Fruit fly (Drosophila melanogaster) whole organism, embryonic: ENCODE measurements around the gene CkIIalpha-i3.

Source experiments
- Awh ChIP-seq: fragments of 200-800 bp; sonication (Bioruptor generic); IDR thresholded peaks from 2 replicates; pipeline ENCODE4, ENCODE4 v1.3.6; 2022; ENCODE audit warnings: missing biosample characterization, missing genetic modification characterization
- BtbVII ChIP-seq: fragments of 200-800 bp; sonication (Bioruptor generic); optimal IDR thresholded peaks from 3 replicates; lab custom pipeline; 2017; ENCODE audit warnings: missing biosample characterization, mild to moderate bottlenecking, missing genetic modification characterization
- CG11504 ChIP-seq: fragments of 200-800 bp; sonication (Bioruptor generic); optimal IDR thresholded peaks from 3 replicates; lab custom pipeline; 2019; ENCODE audit warnings: missing biosample characterization, mild to moderate bottlenecking, missing genetic modification characterization, moderate library complexity
- CG11695 ChIP-seq: fragments of 200-800 bp; sonication (Bioruptor generic); IDR thresholded peaks from 3 replicates; pipeline ENCODE4 v1.3.6; 2022; ENCODE audit warnings: missing biosample characterization, missing genetic modification characterization
- CG12659 ChIP-seq: fragments of 200-800 bp; sonication (Bioruptor generic); optimal IDR thresholded peaks from 3 replicates; lab custom pipeline; 2017; ENCODE audit warnings: mild to moderate bottlenecking, missing biosample characterization, missing genetic modification reagents, missing genetic modification characterization
- CG15514 ChIP-seq: fragments of 200-800 bp; sonication (Bioruptor generic); optimal IDR thresholded peaks from 3 replicates; lab custom pipeline; 2017; ENCODE audit warnings: missing biosample characterization, missing genetic modification characterization, mild to moderate bottlenecking, moderate library complexity, missing genetic modification reagents
- CG1603 ChIP-seq: fragments of 200-800 bp; sonication (Bioruptor generic); optimal IDR thresholded peaks from 2 replicates; lab custom pipeline; 2019; ENCODE audit warnings: missing biosample characterization, mild to moderate bottlenecking, missing genetic modification characterization, moderate library complexity
- CG2712 ChIP-seq: fragments of 200-800 bp; optimal IDR thresholded peaks from 3 replicates; lab custom pipeline; 2019; ENCODE audit warnings: missing biosample characterization, mild to moderate bottlenecking, missing genetic modification characterization, moderate library complexity
- CG30020 ChIP-seq: fragments of 200-800 bp; optimal IDR thresholded peaks from 2 replicates; lab custom pipeline; 2019; ENCODE audit warnings: missing biosample characterization, mild to moderate bottlenecking, missing genetic modification characterization, moderate library complexity
- CG3065 ChIP-seq: fragments of 200-800 bp; sonication (Bioruptor generic); optimal IDR thresholded peaks from 2 replicates; lab custom pipeline; 2016; ENCODE audit warnings: missing biosample characterization, missing genetic modification characterization
- CG3407 ChIP-seq: fragments of 200-800 bp; sonication (Bioruptor generic); optimal IDR thresholded peaks from 2 replicates; lab custom pipeline; 2018; ENCODE audit warnings: missing biosample characterization, mild to moderate bottlenecking, missing genetic modification characterization
- CG4282 ChIP-seq: fragments of 200-800 bp; sonication (Bioruptor generic); optimal IDR thresholded peaks from 2 replicates; lab custom pipeline; 2016; ENCODE audit warnings: missing biosample characterization, missing genetic modification characterization
- CG4424 ChIP-seq: fragments of 200-800 bp; sonication (Bioruptor generic); optimal IDR thresholded peaks from 3 replicates; lab custom pipeline; 2016; ENCODE audit warnings: missing biosample characterization, missing genetic modification characterization
- CG7963 ChIP-seq: fragments of 200-800 bp; sonication (Bioruptor generic); IDR thresholded peaks from 3 replicates; pipeline ENCODE4 v1.3.6; 2022; ENCODE audit warnings: missing biosample characterization, missing genetic modification characterization; ENCODE audit not compliant: partially characterized antibody
- CG8281 ChIP-seq: fragments of 200-800 bp; sonication (Bioruptor generic); optimal IDR thresholded peaks from 2 replicates; lab custom pipeline; 2018; ENCODE audit warnings: missing biosample characterization, mild to moderate bottlenecking, missing genetic modification characterization, moderate library complexity
- CG8290 ChIP-seq, 3 experiments: fragments of 200-800 bp; sonication (Bioruptor generic); optimal IDR thresholded peaks; 2 replicates each; lab custom pipeline; 2016 to 2019; ENCODE audit warnings: missing biosample characterization in 3 of 3, missing genetic modification characterization in 3 of 3, mild to moderate bottlenecking in 2 of 3, moderate library complexity in 1 of 3
- CG8944 ChIP-seq: fragments of 200-800 bp; sonication (Bioruptor generic); optimal IDR thresholded peaks from 3 replicates; lab custom pipeline; 2016; ENCODE audit warnings: missing biosample characterization, missing genetic modification characterization
- CTCF ChIP-seq: fragments of 200-800 bp; sonication (Bioruptor generic); optimal IDR thresholded peaks from 2 replicates; lab custom pipeline; 2017; ENCODE audit warnings: missing biosample characterization, mild to moderate bottlenecking, missing genetic modification characterization, moderate library complexity
- Dll ChIP-seq: fragments of 200-800 bp; sonication (Bioruptor generic); IDR thresholded peaks from 4 replicates; pipeline ENCODE4 v1.3.6; 2022; ENCODE audit warnings: missing biosample characterization, missing genetic modification characterization; ENCODE audit not compliant: partially characterized antibody
- Doc3 ChIP-seq: fragments of 200-800 bp; sonication (Bioruptor generic); IDR thresholded peaks from 3 replicates; pipeline ENCODE4 v1.3.6; 2022; ENCODE audit warnings: missing biosample characterization, missing genetic modification characterization; ENCODE audit not compliant: partially characterized antibody
- Dp ChIP-seq: fragments of 200-800 bp; sonication (Bioruptor generic); optimal IDR thresholded peaks from 2 replicates; lab custom pipeline; 2018; ENCODE audit warnings: missing biosample characterization, mild to moderate bottlenecking, missing genetic modification characterization, moderate library complexity
- Fer1 ChIP-seq: fragments of 200-800 bp; sonication (Bioruptor generic); optimal IDR thresholded peaks from 2 replicates; lab custom pipeline; 2017; ENCODE audit warnings: missing biosample characterization, mild to moderate bottlenecking, missing genetic modification characterization
- GATAe ChIP-seq: fragments of 200-800 bp; sonication (Bioruptor generic); conservative IDR thresholded peaks from 2 replicates; pipeline ENCODE4 v1.3.6; 2022; ENCODE audit warnings: missing biosample characterization, missing genetic modification characterization
- MBD-R2 ChIP-seq: fragments of 200-800 bp; sonication (Bioruptor generic); IDR thresholded peaks from 2 replicates; pipeline ENCODE4 v1.3.6; 2022; ENCODE audit warnings: missing biosample characterization, missing genetic modification characterization
- Myb ChIP-seq: fragments of 200-800 bp; sonication (Bioruptor generic); optimal IDR thresholded peaks from 2 replicates; lab custom pipeline; 2016; ENCODE audit warnings: missing biosample characterization, missing genetic modification characterization
- Rfx ChIP-seq: fragments of 200-800 bp; sonication (Bioruptor generic); IDR thresholded peaks from 2 replicates; pipeline ENCODE4 v1.3.6; 2022; ENCODE audit warnings: missing biosample characterization, missing genetic modification characterization
- Scr ChIP-seq: fragments of 200-800 bp; sonication (Bioruptor generic); IDR thresholded peaks from 2 replicates; pipeline ENCODE4 v1.3.6; 2022; ENCODE audit warnings: missing biosample characterization, missing genetic modification characterization; ENCODE audit not compliant: partially characterized antibody
- Sin3A ChIP-seq: fragments of >200 bp; optimal IDR thresholded peaks from 2 replicates; lab custom pipeline; 2018
- Sry-δ ChIP-seq: fragments of 200-800 bp; sonication (Bioruptor generic); optimal IDR thresholded peaks from 2 replicates; lab custom pipeline; 2016; ENCODE audit warnings: missing biosample characterization, missing genetic modification characterization
- YL-1 ChIP-seq: fragments of 200-800 bp; sonication (Bioruptor generic); optimal IDR thresholded peaks from 3 replicates; lab custom pipeline; 2017; ENCODE audit warnings: missing biosample characterization, mild to moderate bottlenecking, missing genetic modification characterization
- ash1 ChIP-seq: fragments of 200-800 bp; sonication (Bioruptor generic); optimal IDR thresholded peaks from 2 replicates; lab custom pipeline; 2018; ENCODE audit warnings: missing biosample characterization, mild to moderate bottlenecking, missing genetic modification characterization
- ato ChIP-seq: fragments of 200-800 bp; sonication (Bioruptor generic); IDR thresholded peaks from 2 replicates; pipeline ENCODE4 v1.3.6; 2022; ENCODE audit warnings: missing biosample characterization, missing genetic modification characterization; ENCODE audit not compliant: partially characterized antibody
- en ChIP-seq: fragments of 200-800 bp; sonication (Bioruptor generic); optimal IDR thresholded peaks from 2 replicates; lab custom pipeline; 2016; ENCODE audit warnings: missing biosample characterization, missing genetic modification characterization
- gsb ChIP-seq: fragments of 200-800 bp; sonication (Bioruptor generic); IDR thresholded peaks from 2 replicates; pipeline ENCODE4 v1.3.6; 2022; ENCODE audit warnings: missing biosample characterization, missing genetic modification characterization
- kay ChIP-seq: fragments of 200-800 bp; sonication (Bioruptor generic); optimal IDR thresholded peaks from 2 replicates; lab custom pipeline; 2016; ENCODE audit warnings: missing biosample characterization, missing genetic modification characterization
- klu ChIP-seq: fragments of 200-800 bp; sonication (Bioruptor generic); IDR thresholded peaks from 2 replicates; pipeline ENCODE4 v1.3.6; 2022; ENCODE audit warnings: missing biosample characterization, missing genetic modification characterization
- mld ChIP-seq: fragments of 200-800 bp; sonication (Bioruptor generic); IDR thresholded peaks from 3 replicates; pipeline ENCODE4 v1.3.6; 2022; ENCODE audit warnings: missing biosample characterization, missing genetic modification characterization; ENCODE audit not compliant: partially characterized antibody
- org-1 ChIP-seq: fragments of 200-800 bp; sonication (Bioruptor generic); optimal IDR thresholded peaks from 2 replicates; lab custom pipeline; 2017; ENCODE audit warnings: missing biosample characterization, missing genetic modification characterization
- pan ChIP-seq, 4 experiments: fragments of >200 bp in 3 of 4; fragments of 200-800 bp in 1 of 4; sonication (Bioruptor generic) in 1 of 4; optimal IDR thresholded peaks in 3 of 4; IDR thresholded peaks in 1 of 4; 2 replicates each; pipeline versions ENCODE4 v1.3.6 to Lab custom; 2017 to 2022; ENCODE audit warnings: missing biosample characterization in 2 of 4, missing genetic modification characterization in 2 of 4, mixed read lengths in 1 of 4
- ranshi ChIP-seq: fragments of 200-800 bp; sonication (Bioruptor generic); IDR thresholded peaks from 2 replicates; pipeline ENCODE4 v1.3.6; 2022; ENCODE audit warnings: missing biosample characterization, missing genetic modification characterization
- scrt ChIP-seq: fragments of 200-800 bp; sonication (Bioruptor generic); optimal IDR thresholded peaks from 2 replicates; lab custom pipeline; 2018; ENCODE audit warnings: missing biosample characterization, mild to moderate bottlenecking, missing genetic modification characterization, moderate library complexity
- shn ChIP-seq: fragments of 200-800 bp; sonication (Bioruptor generic); optimal IDR thresholded peaks from 3 replicates; lab custom pipeline; 2016; ENCODE audit warnings: missing biosample characterization, missing genetic modification characterization
- sima ChIP-seq: fragments of 200-800 bp; sonication (Bioruptor generic); optimal IDR thresholded peaks from 2 replicates; lab custom pipeline; 2016; ENCODE audit warnings: missing biosample characterization, missing genetic modification characterization
- stc ChIP-seq: fragments of 200-800 bp; sonication (Bioruptor generic); IDR thresholded peaks from 2 replicates; pipeline ENCODE4 v1.3.6; 2022; ENCODE audit warnings: missing biosample characterization, missing genetic modification characterization
- twi ChIP-seq: fragments of 200-800 bp; optimal IDR thresholded peaks from 2 replicates; lab custom pipeline; 2019; ENCODE audit warnings: missing biosample characterization, mild to moderate bottlenecking, missing genetic modification characterization, moderate library complexity
- unc-4 ChIP-seq: fragments of 200-800 bp; sonication (Bioruptor generic); IDR thresholded peaks from 2 replicates; pipeline ENCODE4 v1.3.6; 2022; ENCODE audit warnings: missing biosample characterization, missing genetic modification characterization; ENCODE audit not compliant: partially characterized antibody
- zfh2 ChIP-seq: fragments of 200-800 bp; sonication (Bioruptor generic); optimal IDR thresholded peaks from 2 replicates; lab custom pipeline; 2016; ENCODE audit warnings: missing biosample characterization, missing genetic modification characterization

Gene CkIIalpha-i3

dm6 chr3L:692699-693098, 17.7 kb downstream of the CkIIalpha-i3 start, which contains the start of gene Vti1a (continued):
- TF ChIP-seq CG12659 (GFP tag; lab: Kevin White, UChicago) (peak; percentile 34), CG2712 (tag; lab: Kevin White, UChicago) (peak; percentile 39), unc-4 (0 out of 2 replicates have a peak, but pooled peaks have one; percentile 46), CG15514 (peak; percentile 78)
- TF ChIP-seq, all 482 proteins: peak for 72

dm6 chr3L:690031-690686, 20.2 kb downstream of the CkIIalpha-i3 start, which contains the start of the genes CG32483 and RabX6:
Gene CG32483, minus strand, starts transcription at chr3L:690081.
Gene RabX6, plus strand, starts transcription at chr3L:690517.
- TF ChIP-seq stc (GFP tag; lab: Robert Waterston, UW) (no peak), CG3407 (GFP tag; lab: Kevin White, UChicago) (no peak), CG3065 (GFP tag; lab: Kevin White, UChicago) (no peak), Doc3 (GFP tag; lab: Robert Waterston, UW) (0 out of 3 replicates have a peak, but pooled peaks have one; percentile 22), Myb (GFP tag; lab: Kevin White, UChicago) (peak; percentile 63), ash1 (GFP tag; lab: Kevin White, UChicago) (no peak), klu (no peak), CG4424 (GFP tag; lab: Kevin White, UChicago) (no peak), CG8290 (GFP tag; optimal IDR thresholded peaks at IDR 0.05; lab: Kevin White, UChicago) (no peak), CG8290 (tag; optimal IDR thresholded peaks at IDR 0.05; lab: Kevin White, UChicago) (peak in 1 of 2 experiments; percentile 9), kay (GFP tag; lab: Kevin White, UChicago) (no peak), MBD-R2 (peak; percentile 83), Dp (peak; percentile 90), shn (GFP tag; lab: Kevin White, UChicago) (no peak), CG30020 (tag; lab: Kevin White, UChicago) (no peak), CG11504 (no peak), twi (no peak), en (no peak), CG1603 (tag; lab: Kevin White, UChicago) (peak; percentile 25), gsb (GFP tag; lab: Robert Waterston, UW) (no peak), YL-1 (GFP tag; lab: Kevin White, UChicago) (no peak), CTCF (GFP tag; lab: Kevin White, UChicago) (peak; percentile 38), CG7963 (GFP tag; lab: Robert Waterston, UW) (0 out of 3 replicates have a peak, but pooled peaks have one; percentile 53), CG8944 (GFP tag; lab: Kevin White, UChicago) (no peak), mld (GFP tag; lab: Robert Waterston, UW) (0 out of 3 replicates have a peak, but pooled peaks have one; percentile 35), ranshi (GFP tag; lab: Robert Waterston, UW) (no peak), zfh2 (GFP tag; lab: Kevin White, UChicago) (no peak), BtbVII (no peak), Fer1 (GFP tag; lab: Kevin White, UChicago) (peak; percentile 15), scrt (GFP tag; lab: Kevin White, UChicago) (no peak), Sin3A (lab: Kevin White, UChicago) (peak; percentile 1), org-1 (no peak), CG8281 (tag; lab: Kevin White, UChicago) (no peak), CG15514 (peak; percentile 97), CG11695 (GFP tag; lab: Robert Waterston, UW) (no peak), ato (GFP tag; lab: Robert Waterston, UW) (no peak), sima (GFP tag; lab: Kevin White, UChicago) (no peak), Scr (GFP tag; lab: Robert Waterston, UW) (peak; percentile 30), Sry-δ (GFP tag; lab: Kevin White, UChicago) (peak; percentile 9), GATAe (no peak), Dll (peak; percentile 55; the same call in 2 of the 4 replicates), pan (optimal IDR thresholded peaks at IDR 0.05; lab: Kevin White, UChicago) (no peak), pan (GFP tag; optimal IDR thresholded peaks at IDR 0.05 in 1 of 2, IDR thresholded peaks at IDR 0.05 in 1 of 2) (no peak), Rfx (GFP tag; lab: Robert Waterston, UW) (no peak), Awh (GFP tag; lab: Robert Waterston, UW) (no peak), CG4282 (GFP tag; lab: Kevin White, UChicago) (no peak)
